Fruit fly (Drosophila melanogaster) whole organism, larva: ENCODE measurements around the gene CIA30.

Source experiments
- noc ChIP-seq: fragments of 200-800 bp; sonication (Bioruptor generic); optimal IDR thresholded peaks from 3 replicates; lab custom pipeline; 2019; ENCODE audit warnings: missing biosample characterization, mild to moderate bottlenecking, missing genetic modification characterization, moderate library complexity

The CIA30 gene

dm6 chr3R:29736678-29737093 is at the start of gene CIA30, which contains the start of gene CG7601:
Gene CIA30 (plus strand): TSS chr3R:29736965.
Gene CG7601 (minus strand): TSS chr3R:29736745.
- TF ChIP-seq noc (tag; lab: Kevin White, UChicago) = peak; percentile 98

dm6 chr3R:29689211-29689610 is 47.6 kb upstream of the CIA30 start, which contains the start of gene Obp99c:
Gene Obp99c (minus strand): TSS chr3R:29689311.
- no peak for TF ChIP-seq noc (tag; lab: Kevin White, UChicago)

dm6 chr3R:29689833-29690538 is 46.8 kb upstream of the CIA30 start:
- TF ChIP-seq noc (tag; lab: Kevin White, UChicago) = no peak

dm6 chr3R:29690539-29690852 is 46.3 kb upstream of the CIA30 start:
- TF ChIP-seq noc (tag; lab: Kevin White, UChicago) = no peak

- TF ChIP-seq noc (tag; lab: Kevin White, UChicago) = no peak
These were observed 45.7 kb upstream of the CIA30 start for dm6 chr3R:29690960-29691527.

dm6 chr3R:29692009-29692641 is 44.6 kb upstream of the CIA30 start, which contains the start of gene dmrt99B:
Gene dmrt99B (plus strand): TSS chr3R:29692591.
- no peak for TF ChIP-seq noc (tag; lab: Kevin White, UChicago)

dm6 chr3R:29695744-29696143 is 41.0 kb upstream of the CIA30 start:
- no peak for TF ChIP-seq noc (tag; lab: Kevin White, UChicago)

- TF ChIP-seq noc (tag; lab: Kevin White, UChicago) = no peak
These were observed 40.4 kb upstream of the CIA30 start for dm6 chr3R:29696359-29696758.

dm6 chr3R:29697841-29698240 is 38.9 kb upstream of the CIA30 start:
- no peak for TF ChIP-seq noc (tag; lab: Kevin White, UChicago)

dm6 chr3R:29699220-29699619 is 37.5 kb upstream of the CIA30 start:
- TF ChIP-seq noc (tag; lab: Kevin White, UChicago) = no peak

dm6 chr3R:29701739-29702138 is 35.0 kb upstream of the CIA30 start:
- TF ChIP-seq noc (tag; lab: Kevin White, UChicago) = no peak

- no peak for TF ChIP-seq noc (tag; lab: Kevin White, UChicago)
These were observed 32.2 kb upstream of the CIA30 start for dm6 chr3R:29704557-29704956.

dm6 chr3R:29705789-29706303 is 30.9 kb upstream of the CIA30 start:
- no peak for TF ChIP-seq noc (tag; lab: Kevin White, UChicago)

- TF ChIP-seq noc (tag; lab: Kevin White, UChicago) = no peak
These were observed 29.5 kb upstream of the CIA30 start for dm6 chr3R:29707258-29707657.

dm6 chr3R:29708322-29708721 is 28.4 kb upstream of the CIA30 start:
- TF ChIP-seq noc (tag; lab: Kevin White, UChicago) = no peak

dm6 chr3R:29711434-29711833 is 25.3 kb upstream of the CIA30 start:
- TF ChIP-seq noc (tag; lab: Kevin White, UChicago) = no peak
